Fruit fly (Drosophila melanogaster) whole organism, embryonic: Measurements from ENCODE around the gene EloB.

Source experiments
- BEAF-32 ChIP-seq: fragments of 200-800 bp; sonication (Bioruptor generic); optimal IDR thresholded peaks from 3 replicates; lab custom pipeline; 2017; ENCODE audit warnings: missing biosample characterization, missing genetic modification characterization, mild to moderate bottlenecking, moderate library complexity, missing genetic modification reagents
- Bteb2 ChIP-seq: fragments of 200-800 bp; sonication (Bioruptor generic); optimal IDR thresholded peaks from 2 replicates; lab custom pipeline; 2016; ENCODE audit warnings: missing biosample characterization, missing genetic modification characterization
- C15 ChIP-seq: fragments of 200-800 bp; sonication (Bioruptor generic); IDR thresholded peaks from 3 replicates; pipeline ENCODE4 v1.3.6; 2022; ENCODE audit warnings: missing biosample characterization, missing genetic modification characterization
- CG10431 ChIP-seq: fragments of 200-800 bp; sonication (Bioruptor generic); optimal IDR thresholded peaks from 3 replicates; lab custom pipeline; 2018; ENCODE audit warnings: missing biosample characterization, mild to moderate bottlenecking, missing genetic modification characterization
- CG11093 ChIP-seq: fragments of 200-800 bp; sonication (Bioruptor generic); IDR thresholded peaks from 3 replicates; pipeline ENCODE4 v1.3.6; 2022; ENCODE audit warnings: missing biosample characterization, missing genetic modification characterization
- CG12236 ChIP-seq: fragments of 200-800 bp; sonication (Bioruptor generic); optimal IDR thresholded peaks from 2 replicates; lab custom pipeline; 2016; ENCODE audit warnings: missing biosample characterization, missing genetic modification characterization
- CG14014 ChIP-seq: fragments of 200-800 bp; sonication (Bioruptor generic); IDR thresholded peaks from 2 replicates; pipeline ENCODE4 v1.3.6; 2022; ENCODE audit warnings: missing biosample characterization, missing genetic modification characterization
- CG14710 ChIP-seq: fragments of 200-800 bp; sonication (Bioruptor generic); optimal IDR thresholded peaks from 3 replicates; lab custom pipeline; 2019; ENCODE audit warnings: missing biosample characterization, mild to moderate bottlenecking, missing genetic modification characterization, moderate library complexity
- CG14860 ChIP-seq: fragments of 200-800 bp; sonication (Bioruptor generic); IDR thresholded peaks from 3 replicates; pipeline ENCODE4 v1.3.6; 2022; ENCODE audit warnings: missing biosample characterization, missing genetic modification characterization; ENCODE audit not compliant: partially characterized antibody
- CG1529 ChIP-seq: fragments of 200-800 bp; sonication (Bioruptor generic); optimal IDR thresholded peaks from 3 replicates; lab custom pipeline; 2018; ENCODE audit warnings: missing biosample characterization, missing genetic modification characterization
- CG18262 ChIP-seq: fragments of 200-800 bp; optimal IDR thresholded peaks from 3 replicates; lab custom pipeline; 2019; ENCODE audit warnings: missing biosample characterization, mild to moderate bottlenecking, missing genetic modification characterization, moderate library complexity
- CG2889 ChIP-seq: fragments of 200-800 bp; sonication (Bioruptor generic); IDR thresholded peaks from 3 replicates; pipeline ENCODE4 v1.3.6; 2022; ENCODE audit warnings: missing biosample characterization, missing genetic modification characterization
- CG30403 ChIP-seq: fragments of 200-800 bp; sonication (Bioruptor generic); optimal IDR thresholded peaks from 3 replicates; lab custom pipeline; 2016; ENCODE audit warnings: missing biosample characterization, missing genetic modification characterization
- CG30431 ChIP-seq: fragments of 200-800 bp; sonication (Bioruptor generic); optimal IDR thresholded peaks from 2 replicates; lab custom pipeline; 2017; ENCODE audit warnings: missing biosample characterization, missing genetic modification characterization
- CG31224 ChIP-seq: fragments of 200-800 bp; sonication (Bioruptor generic); IDR thresholded peaks from 2 replicates; pipeline ENCODE4 v1.3.6; 2022; ENCODE audit warnings: missing biosample characterization, missing genetic modification characterization
- CG31441 ChIP-seq: fragments of 200-800 bp; sonication (Bioruptor generic); IDR thresholded peaks from 2 replicates; pipeline ENCODE4 v1.3.6; 2022; ENCODE audit warnings: missing biosample characterization, missing genetic modification characterization
- CG34224 ChIP-seq: fragments of 200-800 bp; sonication (Bioruptor generic); IDR thresholded peaks from 3 replicates; pipeline ENCODE4 v1.3.6; 2022; ENCODE audit warnings: missing biosample characterization, missing genetic modification characterization; ENCODE audit not compliant: partially characterized antibody
- CG8281 ChIP-seq: fragments of 200-800 bp; sonication (Bioruptor generic); optimal IDR thresholded peaks from 2 replicates; lab custom pipeline; 2018; ENCODE audit warnings: missing biosample characterization, mild to moderate bottlenecking, missing genetic modification characterization, moderate library complexity
- CG9727 ChIP-seq: fragments of 200-800 bp; sonication (Bioruptor generic); optimal IDR thresholded peaks from 3 replicates; lab custom pipeline; 2017; ENCODE audit warnings: missing biosample characterization, mild to moderate bottlenecking, missing genetic modification characterization
- Dad ChIP-seq: fragments of 200-800 bp; sonication (Bioruptor generic); optimal IDR thresholded peaks from 3 replicates; lab custom pipeline; 2016; ENCODE audit warnings: missing biosample characterization, missing genetic modification characterization
- HLH3B ChIP-seq: fragments of 200-800 bp; sonication (Bioruptor generic); IDR thresholded peaks from 2 replicates; pipeline ENCODE4 v1.3.6; 2022; ENCODE audit warnings: missing biosample characterization, missing genetic modification characterization
- HLH54F ChIP-seq: fragments of 200-800 bp; sonication (Bioruptor generic); optimal IDR thresholded peaks from 3 replicates; lab custom pipeline; 2016; ENCODE audit warnings: missing biosample characterization, missing genetic modification characterization
- Hmr ChIP-seq: fragments of 200-800 bp; sonication (Bioruptor generic); optimal IDR thresholded peaks from 3 replicates; lab custom pipeline; 2017; ENCODE audit warnings: mild to moderate bottlenecking, missing biosample characterization, missing genetic modification reagents, missing genetic modification characterization
- Jarid2 ChIP-seq: fragments of 200-800 bp; sonication (Bioruptor generic); optimal IDR thresholded peaks from 3 replicates; lab custom pipeline; 2017; ENCODE audit warnings: mild to moderate bottlenecking, missing biosample characterization, missing genetic modification reagents, missing genetic modification characterization
- Lpt ChIP-seq: fragments of >200 bp; optimal IDR thresholded peaks from 2 replicates; lab custom pipeline; 2018; ENCODE audit warnings: missing biosample characterization, missing genetic modification characterization
- NC2α ChIP-seq: fragments of 200-800 bp; sonication (Bioruptor generic); optimal IDR thresholded peaks from 2 replicates; lab custom pipeline; 2016; ENCODE audit warnings: missing biosample characterization, missing genetic modification characterization
- Poxn ChIP-seq: fragments of 200-800 bp; sonication (Bioruptor generic); IDR thresholded peaks from 2 replicates; pipeline ENCODE4 v1.3.6; 2022; ENCODE audit warnings: missing biosample characterization, missing genetic modification characterization
- ac ChIP-seq: fragments of 200-800 bp; sonication (Bioruptor generic); optimal IDR thresholded peaks from 3 replicates; lab custom pipeline; 2017; ENCODE audit warnings: missing biosample characterization, mild to moderate bottlenecking, missing genetic modification characterization
- cas ChIP-seq: fragments of 200-800 bp; sonication (Bioruptor generic); IDR thresholded peaks from 2 replicates; pipeline ENCODE4 v1.3.6; 2022; ENCODE audit warnings: missing biosample characterization, missing genetic modification characterization
- chif ChIP-seq, 2 experiments: fragments of 200-800 bp; sonication (Bioruptor generic); optimal IDR thresholded peaks; 3 replicates each; lab custom pipeline; 2016; ENCODE audit warnings: missing biosample characterization in 2 of 2, missing genetic modification characterization in 2 of 2
- cwo ChIP-seq: fragments of 200-800 bp; sonication (Bioruptor generic); optimal IDR thresholded peaks from 3 replicates; lab custom pipeline; 2017; ENCODE audit warnings: missing biosample characterization, missing genetic modification characterization, mild to moderate bottlenecking, moderate library complexity, missing genetic modification reagents
- dimm ChIP-seq: fragments of 200-800 bp; sonication (Bioruptor generic); IDR thresholded peaks from 2 replicates; pipeline ENCODE4 v1.3.6; 2022; ENCODE audit warnings: missing biosample characterization, missing genetic modification characterization
- fd96Cb ChIP-seq: fragments of 200-800 bp; sonication (Bioruptor generic); optimal IDR thresholded peaks from 2 replicates; lab custom pipeline; 2018; ENCODE audit warnings: missing biosample characterization, mild to moderate bottlenecking, missing genetic modification characterization, moderate library complexity
- knrl ChIP-seq: fragments of 200-800 bp; sonication (Bioruptor generic); IDR thresholded peaks from 3 replicates; pipeline ENCODE4 v1.3.6; 2022; ENCODE audit warnings: missing biosample characterization, missing genetic modification characterization; ENCODE audit not compliant: partially characterized antibody
- lilli ChIP-seq: fragments of 200-800 bp; sonication (Bioruptor generic); optimal IDR thresholded peaks from 3 replicates; lab custom pipeline; 2016; ENCODE audit warnings: missing biosample characterization, missing genetic modification characterization
- nau ChIP-seq: fragments of 200-800 bp; sonication (Bioruptor generic); optimal IDR thresholded peaks from 3 replicates; lab custom pipeline; 2017; ENCODE audit warnings: missing biosample characterization, mild to moderate bottlenecking, missing genetic modification characterization, missing genetic modification reagents
- peb ChIP-seq: fragments of 200-800 bp; sonication (Bioruptor generic); IDR thresholded peaks from 2 replicates; pipeline ENCODE4 v1.3.6; 2022; ENCODE audit warnings: missing biosample characterization, missing genetic modification characterization
- pnt ChIP-seq: fragments of 200-800 bp; sonication (Bioruptor generic); optimal IDR thresholded peaks from 3 replicates; lab custom pipeline; 2016; ENCODE audit warnings: missing biosample characterization, missing genetic modification characterization
- ranshi ChIP-seq: fragments of 200-800 bp; sonication (Bioruptor generic); IDR thresholded peaks from 2 replicates; pipeline ENCODE4 v1.3.6; 2022; ENCODE audit warnings: missing biosample characterization, missing genetic modification characterization
- repo ChIP-seq: fragments of 200-800 bp; sonication (Bioruptor generic); optimal IDR thresholded peaks from 2 replicates; lab custom pipeline; 2016; ENCODE audit warnings: missing biosample characterization, missing genetic modification characterization
- sens-2 ChIP-seq: fragments of 200-800 bp; sonication (Bioruptor generic); IDR thresholded peaks from 2 replicates; pipeline ENCODE4 v1.3.6; 2022; ENCODE audit warnings: missing biosample characterization, missing genetic modification characterization
- slp2 ChIP-seq: fragments of 200-800 bp; sonication (Bioruptor generic); optimal IDR thresholded peaks from 2 replicates; lab custom pipeline; 2016; ENCODE audit warnings: missing biosample characterization, missing genetic modification characterization
- sr ChIP-seq: fragments of 200-800 bp; sonication (Bioruptor generic); IDR thresholded peaks from 3 replicates; pipeline ENCODE4 v1.3.6; 2022; ENCODE audit warnings: missing biosample characterization, missing genetic modification characterization
- tgo ChIP-seq: fragments of 200-800 bp; sonication (Bioruptor generic); IDR thresholded peaks from 3 replicates; pipeline ENCODE4 v1.3.6; 2022; ENCODE audit warnings: missing biosample characterization, missing genetic modification characterization
- tll ChIP-seq, 2 experiments: fragments of 200-800 bp in 1 of 2; fragments of >200 bp in 1 of 2; sonication (Bioruptor generic) in 1 of 2; optimal IDR thresholded peaks; 2 replicates each; lab custom pipeline; 2017 to 2019; ENCODE audit warnings: missing biosample characterization in 2 of 2, missing genetic modification characterization in 2 of 2, mild to moderate bottlenecking in 1 of 2, moderate library complexity in 1 of 2
- tna ChIP-seq: fragments of 200-800 bp; sonication (Bioruptor generic); IDR thresholded peaks from 2 replicates; pipeline ENCODE4 v1.3.6; 2022; ENCODE audit warnings: missing biosample characterization, missing genetic modification characterization; ENCODE audit not compliant: partially characterized antibody
- toy ChIP-seq: fragments of 200-800 bp; sonication (Bioruptor generic); IDR thresholded peaks from 2 replicates; pipeline ENCODE4 v1.3.6; 2022; ENCODE audit warnings: missing biosample characterization, missing genetic modification characterization
- trem ChIP-seq: fragments of 200-800 bp; optimal IDR thresholded peaks from 3 replicates; lab custom pipeline; 2019; ENCODE audit warnings: missing biosample characterization, mild to moderate bottlenecking, missing genetic modification characterization, moderate library complexity
- wdn ChIP-seq: fragments of 200-800 bp; sonication (Bioruptor generic); IDR thresholded peaks from 2 replicates; pipeline ENCODE4 v1.3.6; 2022; ENCODE audit warnings: missing biosample characterization, missing genetic modification characterization
- yki ChIP-seq: fragments of >200 bp; optimal IDR thresholded peaks from 3 replicates; lab custom pipeline; 2018

EloB gene

DNA sequence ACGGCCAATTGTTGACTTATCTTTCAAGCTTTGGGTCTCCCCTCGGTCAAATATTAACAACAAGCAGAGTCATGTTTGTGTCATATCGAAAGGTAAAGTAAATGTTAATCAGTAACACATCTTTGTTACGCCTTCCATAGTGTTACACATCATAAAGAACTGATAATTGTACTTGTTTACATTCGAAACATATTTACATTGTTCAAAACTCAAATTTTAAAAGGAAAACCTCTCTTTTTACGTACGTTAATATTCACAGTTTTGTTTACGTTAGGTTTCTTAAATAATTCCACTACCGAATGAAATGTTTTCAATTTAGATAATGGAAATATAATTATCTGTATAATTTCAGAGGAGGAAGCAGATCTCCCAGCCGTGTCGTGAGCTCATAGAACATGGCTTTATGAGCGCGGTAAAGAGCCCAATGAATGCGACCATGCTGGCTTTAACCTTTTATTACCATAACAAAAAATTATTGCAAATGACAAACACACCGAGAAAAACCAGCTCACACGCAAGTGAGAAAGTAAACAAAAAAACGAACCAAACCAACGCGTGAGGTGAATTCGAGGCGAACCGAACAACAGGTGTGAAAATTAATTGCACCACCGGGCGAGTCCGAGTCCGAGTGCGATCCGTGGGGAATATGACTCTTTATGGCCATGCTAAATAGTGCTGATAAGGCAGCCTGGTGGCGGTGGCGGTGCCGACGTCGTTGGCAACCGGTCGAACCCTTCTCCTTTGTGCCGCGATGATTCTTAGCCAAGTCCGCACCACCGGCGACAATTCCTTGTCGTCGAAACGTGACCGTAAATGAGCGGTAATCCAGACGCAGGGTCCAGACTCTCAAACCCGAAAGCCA, 37.1 kb downstream of the EloB start (continued):
- no peak for TF ChIP-seq Lpt (GFP tag; lab: Kevin White, UChicago)
- TF ChIP-seq ac (GFP tag; lab: Kevin White, UChicago) = peak; percentile 62
- peak; percentile 4 for TF ChIP-seq CG12236 (GFP tag; lab: Kevin White, UChicago)
- TF ChIP-seq CG8281 = peak; percentile 16
- TF ChIP-seq CG9727 (GFP tag; lab: Kevin White, UChicago) = peak; percentile 73
- peak; percentile 3 for TF ChIP-seq CG10431
- TF ChIP-seq dimm (GFP tag; lab: Robert Waterston, UW) = 0 out of 2 replicates have a peak, but pooled peaks have one; percentile 27
- no peak for TF ChIP-seq cas
- peak; percentile 71 for TF ChIP-seq CG1529 (GFP tag; lab: Kevin White, UChicago)
- TF ChIP-seq CG14710 (tag; lab: Kevin White, UChicago) = peak; percentile 63
- no peak for TF ChIP-seq Jarid2 (GFP tag; lab: Kevin White, UChicago)
- no peak for TF ChIP-seq sens-2 (GFP tag; lab: Robert Waterston, UW)
- peak; percentile 61; the same call in 1 of the 2 replicates for TF ChIP-seq CG14014 (GFP tag; lab: Robert Waterston, UW)
- TF ChIP-seq CG30403 (GFP tag; lab: Kevin White, UChicago) = no peak
- no peak for TF ChIP-seq lilli
- TF ChIP-seq peb (GFP tag; lab: Robert Waterston, UW) = no peak
- no peak for TF ChIP-seq Dad (GFP tag; lab: Kevin White, UChicago)
- no peak for TF ChIP-seq knrl
- no peak for TF ChIP-seq fd96Cb
- no peak; the same call in 1 of the 2 replicates for TF ChIP-seq CG31441 (GFP tag; lab: Robert Waterston, UW)
- TF ChIP-seq yki (lab: Kevin White, UChicago) = no peak
- TF ChIP-seq trem (tag; lab: Kevin White, UChicago) = no peak
- no peak for TF ChIP-seq wdn (GFP tag; lab: Robert Waterston, UW)
- TF ChIP-seq C15 (GFP tag; lab: Robert Waterston, UW) = no peak
- TF ChIP-seq toy = no peak
- TF ChIP-seq tgo (GFP tag; lab: Robert Waterston, UW) = no peak; the same call in 2 of the 3 replicates
- TF ChIP-seq CG18262 (tag; lab: Kevin White, UChicago) = peak; percentile 61
- TF ChIP-seq HLH3B (GFP tag; lab: Robert Waterston, UW) = peak; percentile 49; the same call in 1 of the 2 replicates
- TF ChIP-seq CG34224 = no peak
- TF ChIP-seq tna = no peak
- no peak for TF ChIP-seq sr
- TF ChIP-seq ranshi (GFP tag; lab: Robert Waterston, UW) = no peak
- no peak for TF ChIP-seq CG11093 (GFP tag; lab: Robert Waterston, UW)
- TF ChIP-seq Bteb2 (GFP tag; lab: Kevin White, UChicago) = no peak
- no peak for TF ChIP-seq BEAF-32
- TF ChIP-seq Hmr (GFP tag; lab: Kevin White, UChicago) = peak; percentile 54
- no peak for TF ChIP-seq HLH54F (GFP tag; lab: Kevin White, UChicago)
- TF ChIP-seq CG2889 = no peak
- no peak for TF ChIP-seq CG30431 (GFP tag; lab: Kevin White, UChicago)
- no peak for TF ChIP-seq Poxn (GFP tag; lab: Robert Waterston, UW)
- TF ChIP-seq slp2 (GFP tag; lab: Kevin White, UChicago) = no peak
- TF ChIP-seq pnt = peak; percentile 8
- TF ChIP-seq CG14860 (GFP tag; lab: Robert Waterston, UW) = no peak
- TF ChIP-seq CG31224 = no peak
- TF ChIP-seq chif (GFP tag; optimal IDR thresholded peaks at IDR 0.05; lab: Kevin White, UChicago) = peak; percentile 14 to 46
- TF ChIP-seq nau (GFP tag; lab: Kevin White, UChicago) = no peak
- TF ChIP-seq repo (GFP tag; lab: Kevin White, UChicago) = no peak
- TF ChIP-seq NC2α (GFP tag; lab: Kevin White, UChicago) = no peak
- TF ChIP-seq cwo (GFP tag; lab: Kevin White, UChicago) = peak; percentile 11
- no peak for TF ChIP-seq tll (GFP tag; optimal IDR thresholded peaks at IDR 0.05; lab: Kevin White, UChicago)
